Fruit fly (Drosophila melanogaster): ENCODE data around the gene aurB.

Gene aurB

DNA sequence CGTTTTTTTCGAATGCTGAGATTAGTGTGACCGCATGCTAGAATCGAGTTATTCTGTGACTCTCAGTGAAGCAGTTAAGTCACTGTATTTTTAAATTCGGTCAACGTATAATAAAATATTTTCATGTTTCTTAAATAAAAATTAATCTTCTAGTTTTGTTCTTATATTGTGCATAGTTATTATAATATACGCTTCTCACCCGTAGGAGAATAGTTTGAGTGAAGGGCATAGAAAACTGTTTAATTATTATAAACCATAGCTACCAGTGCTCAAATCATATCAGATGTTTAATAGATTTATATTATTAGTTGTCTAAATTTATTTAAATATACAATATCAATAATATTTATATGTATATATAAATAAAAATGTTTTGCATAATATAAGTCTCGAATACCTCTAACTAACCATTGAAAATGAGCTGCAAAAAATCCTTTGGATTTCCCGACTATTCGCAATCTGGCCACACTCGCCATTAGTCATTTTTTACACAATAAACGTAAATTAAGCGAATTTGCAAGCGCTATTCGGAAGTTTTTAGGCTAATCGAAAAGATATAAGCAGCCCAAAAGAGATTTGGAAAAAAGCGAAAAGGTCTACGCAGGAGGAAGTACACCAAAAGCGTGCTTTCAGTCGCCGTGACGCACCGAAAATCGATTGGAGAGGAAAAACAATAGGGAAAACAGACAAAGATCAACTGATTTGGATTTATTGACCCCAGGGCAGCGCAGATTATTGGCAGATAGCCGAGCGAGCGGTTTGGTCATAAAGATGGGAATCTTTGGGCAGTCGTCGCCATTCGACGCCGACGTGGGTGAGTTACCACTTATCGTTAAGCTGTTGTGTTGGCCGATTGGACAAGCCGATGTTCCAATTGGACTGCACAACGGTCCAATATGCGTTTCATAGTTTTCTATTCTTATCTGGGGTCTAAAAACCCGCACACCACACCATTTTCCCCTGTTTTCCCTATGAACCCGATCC is at the start of gene aurB, which contains the start of gene Stam:
TSS of gene aurB (minus strand) at position 31 of the 984 bp plus-strand sequence.
TSS of gene Stam (plus strand) at position 473 of the 984 bp plus-strand sequence.
- TF ChIP-seq Dad (GFP tag; optimal IDR thresholded peaks at IDR 0.05) (no peak), CG13624 (GFP tag; optimal IDR thresholded peaks at IDR 0.05) (no peak), slbo (GFP tag; IDR thresholded peaks at IDR 0.05) (peak; percentile 47; the same call in 1 of the 2 replicates), CG9215 (GFP tag; IDR thresholded peaks at IDR 0.05) (no peak), lab (GFP tag; optimal IDR thresholded peaks at IDR 0.05) (peak; percentile 62), CG14860 (GFP tag; IDR thresholded peaks at IDR 0.05; ENCODE audit: partially characterized antibody) (no peak), usp (GFP tag; optimal IDR thresholded peaks at IDR 0.05) (no peak), CG30431 (GFP tag; optimal IDR thresholded peaks at IDR 0.05) (peak; percentile 1), C15 (GFP tag; IDR thresholded peaks at IDR 0.05) (no peak), CG2199 (GFP tag; IDR thresholded peaks at IDR 0.05) (no peak), Hr51 (GFP tag; optimal IDR thresholded peaks at IDR 0.05) (peak in 1 of 2 experiments; percentile 70), PHDP (tag; optimal IDR thresholded peaks at IDR 0.05) (peak; percentile 73), CG11398 (GFP tag; optimal IDR thresholded peaks at IDR 0.05) (no peak), CG9932 (GFP tag; IDR thresholded peaks at IDR 0.05) (peak; percentile 34; the same call in 1 of the 2 replicates), knrl (GFP tag; IDR thresholded peaks at IDR 0.05; ENCODE audit: partially characterized antibody) (no peak), Ptx1 (GFP tag; IDR thresholded peaks at IDR 0.05) (peak; percentile 48; the same call in 1 of the 2 replicates), Abd-B (GFP tag; optimal IDR thresholded peaks at IDR 0.05) (peak; percentile 52), Sox100B (GFP tag; optimal IDR thresholded peaks at IDR 0.05) (peak; percentile 65), YL-1 (GFP tag; optimal IDR thresholded peaks at IDR 0.05) (peak; percentile 9), cato (GFP tag; optimal IDR thresholded peaks at IDR 0.05; ENCODE audit: borderline replicate concordance) (peak; percentile 54), ash1 (GFP tag; optimal IDR thresholded peaks at IDR 0.05) (no peak), Xrp1 (GFP tag; IDR thresholded peaks at IDR 0.05) (peak; percentile 64; the same call in 1 of the 2 replicates), E2f1 (GFP tag; IDR thresholded peaks at IDR 0.05) (no peak), lov (optimal IDR thresholded peaks at IDR 0.05) (no peak), lov (GFP tag; IDR thresholded peaks at IDR 0.05) (no peak), CG16779 (GFP tag; IDR thresholded peaks at IDR 0.05) (no peak), dmrt11E (tag; optimal IDR thresholded peaks at IDR 0.05) (peak; percentile 76), fd64A (GFP tag; optimal IDR thresholded peaks at IDR 0.05) (no peak), Med (GFP tag) (peak; percentile 3), esg (GFP tag; conservative IDR thresholded peaks at IDR 0.05) (no peak; the same call in 1 of the 2 replicates), gcm2 (GFP tag; optimal IDR thresholded peaks at IDR 0.05) (no peak), Dp (GFP tag; optimal IDR thresholded peaks at IDR 0.05) (peak; percentile 81), grn (GFP tag; optimal IDR thresholded peaks at IDR 0.05) (peak; percentile 75), corto (GFP tag; optimal IDR thresholded peaks at IDR 0.05) (no peak), CG31224 (GFP tag; IDR thresholded peaks at IDR 0.05) (no peak), sqz (GFP tag; optimal IDR thresholded peaks at IDR 0.05) (peak; percentile 66), Dref (GFP tag; IDR thresholded peaks at IDR 0.05) (no peak), Mes4 (GFP tag; optimal IDR thresholded peaks at IDR 0.05) (no peak), NC2α (GFP tag; optimal IDR thresholded peaks at IDR 0.05) (no peak), ab (GFP tag; optimal IDR thresholded peaks at IDR 0.05) (no peak), CG7556 (GFP tag; optimal IDR thresholded peaks at IDR 0.05) (peak; percentile 15), CG11723 (GFP tag; optimal IDR thresholded peaks at IDR 0.05) (no peak), tin (GFP tag; optimal IDR thresholded peaks at IDR 0.05) (peak; percentile 12), CG2712 (tag; optimal IDR thresholded peaks at IDR 0.05) (peak; percentile 78), D19A (tag; optimal IDR thresholded peaks at IDR 0.05) (no peak), Drgx (GFP tag; IDR thresholded peaks at IDR 0.05) (0 out of 2 replicates have a peak, but pooled peaks have one; percentile 9), CTCF (GFP tag; optimal IDR thresholded peaks at IDR 0.05) (no peak), Elba2 (GFP tag; optimal IDR thresholded peaks at IDR 0.05) (peak; percentile 95), CkIIα-i1 (GFP tag; IDR thresholded peaks at IDR 0.05) (no peak), zf30C (GFP tag; optimal IDR thresholded peaks at IDR 0.05) (no peak)
